Fruit fly (Drosophila melanogaster) whole organism, wandering third instar larva: ENCODE measurements around the gene robl62A.

Experiments
- jim ChIP-seq: fragments of 175-275, 200-325 bp; sonication (Bioruptor generic); optimal IDR thresholded peaks from 2 replicates; lab custom pipeline; 2016; ENCODE audit warnings: missing biosample characterization, mild to moderate bottlenecking, missing genetic modification characterization
- lola ChIP-seq: fragments of >200 bp; optimal IDR thresholded peaks from 2 replicates; lab custom pipeline; 2017; ENCODE audit warnings: missing biosample characterization, missing genetic modification characterization
- sv ChIP-seq: fragments of 200-800 bp; sonication (Bioruptor generic); optimal IDR thresholded peaks from 3 replicates; lab custom pipeline; 2016; ENCODE audit warnings: missing biosample characterization, missing genetic modification characterization

DNA sequence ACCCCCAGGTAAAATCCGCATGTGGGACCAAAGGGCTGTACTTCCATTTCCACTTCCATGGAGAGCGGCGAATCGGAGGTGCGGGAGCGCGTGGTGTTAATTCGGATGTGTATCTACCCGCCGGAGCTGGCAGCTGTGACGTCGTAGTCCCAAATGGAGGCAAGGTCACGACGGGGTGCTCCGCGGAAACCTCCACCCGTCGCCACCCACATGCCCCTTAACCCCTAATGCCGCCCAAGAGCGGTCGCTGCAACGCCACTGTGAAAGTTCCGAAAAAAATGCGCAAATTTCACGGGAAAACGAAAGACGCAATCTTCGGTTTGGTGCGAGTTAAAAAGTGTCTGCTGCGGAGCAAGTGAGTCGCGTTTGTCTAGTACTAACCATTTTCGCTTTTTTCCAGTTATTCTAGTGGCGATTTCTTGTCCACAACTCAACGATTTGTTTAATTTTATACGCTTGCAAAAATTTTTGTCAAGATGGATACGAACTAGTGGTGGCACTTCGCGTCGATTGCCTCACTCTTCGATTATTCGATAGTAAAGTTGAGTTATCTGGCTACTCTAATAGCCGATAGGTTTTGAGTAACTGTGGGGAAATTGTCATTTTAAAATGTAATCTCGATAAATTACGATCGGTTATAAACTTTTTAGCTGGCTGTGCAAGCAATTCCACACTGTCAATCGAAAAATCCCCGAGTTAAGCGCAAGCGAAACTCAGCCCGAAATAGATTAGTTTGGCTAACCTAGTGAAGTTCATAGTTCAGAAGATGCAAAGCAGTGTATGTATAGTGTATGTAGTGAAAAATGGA, 24.9 kb downstream of the robl62A start, which contains the start of the genes hfp and Psa:
- TF ChIP-seq sv (GFP tag; lab: Kevin White, UChicago) (no peak), lola (GFP tag; lab: Kevin White, UChicago) (no peak), jim (no peak)
